Worm (Caenorhabditis elegans) whole organism, L2 larva: ENCODE data around the gene srbc-61.

Experiments used
- elt-3 ChIP-seq: sonication (generic microtip); optimal IDR thresholded peaks from 2 replicates; lab custom pipeline; 2017; ENCODE audit warnings: missing biosample characterization, missing genetic modification characterization
- mdl-1 ChIP-seq, 2 experiments: fragments of 150-350 bp in 1 of 2; sonication (generic microtip) in 1 of 2; optimal IDR thresholded peaks; 2 replicates each; lab custom pipeline; 2017; ENCODE audit warnings: missing biosample characterization in 2 of 2, missing genetic modification characterization in 2 of 2
- ztf-11 ChIP-seq: sonication (generic microtip); optimal IDR thresholded peaks from 2 replicates; lab custom pipeline; 2017; ENCODE audit warnings: missing biosample characterization, missing genetic modification characterization

ce11 chrV:17476490-17476889, at the start of gene srbc-61:
- TF ChIP-seq mdl-1 (tag; optimal IDR thresholded peaks at IDR 0.05; lab: Kevin White, UChicago) (no peak), elt-3 (no peak), ztf-11 (tag; lab: Kevin White, UChicago) (no peak)
